Worm (Caenorhabditis elegans): ENCODE results near the gene rgs-7.

DNA sequence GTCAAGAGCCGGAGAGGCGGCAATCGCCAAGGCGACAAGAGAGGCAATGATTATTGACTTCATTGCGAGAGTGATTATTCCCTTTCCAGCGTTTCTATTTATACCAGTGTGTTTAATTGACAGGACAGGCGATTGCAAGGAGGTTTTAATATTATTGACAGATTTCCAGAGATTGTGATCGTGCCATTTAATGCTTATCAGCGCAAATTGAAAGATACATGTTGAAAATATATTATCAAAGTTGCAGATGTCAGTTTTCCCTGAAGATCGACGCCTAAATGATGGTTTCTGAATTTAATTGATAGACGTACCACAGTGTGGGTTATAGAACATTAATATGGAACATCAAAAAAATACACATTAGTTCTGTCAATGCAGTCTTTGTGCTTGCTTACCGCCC, 21.6 kb downstream of the rgs-7 start, which contains the start of gene vit-4:
- TF ChIP-seq ceh-82 (tag; optimal IDR thresholded peaks at IDR 0.05) (no peak), fos-1 (tag; optimal IDR thresholded peaks at IDR 0.05) (no peak), nhr-12 (tag; optimal IDR thresholded peaks at IDR 0.05) (no peak), zag-1 (tag; optimal IDR thresholded peaks at IDR 0.05) (no peak), skn-1 (tag; optimal IDR thresholded peaks at IDR 0.05) (no peak), crh-2 (tag; optimal IDR thresholded peaks at IDR 0.05) (no peak), blmp-1 (tag; optimal IDR thresholded peaks at IDR 0.05; ENCODE audit: insufficient read depth) (no peak), ztf-11 (tag; optimal IDR thresholded peaks at IDR 0.05) (no peak), snpc-4 (tag; optimal IDR thresholded peaks at IDR 0.05) (no peak)
